Worm (Caenorhabditis elegans) whole organism, young adult: Measurements from ENCODE around the gene C35A5.10.

Source experiments
- B0035.1 ChIP-seq: sonication (generic microtip); optimal IDR thresholded peaks from 2 replicates; lab custom pipeline; 2016; ENCODE audit warnings: missing genetic modification characterization, mild to moderate bottlenecking, missing compliant biosample characterization, missing genotype, missing genetic modification reagents
- B0336.3 ChIP-seq: fragments of 200-800 bp; sonication (Bioruptor generic); IDR thresholded peaks from 2 replicates; pipeline ENCODE4 v1.3.6; 2022; ENCODE audit warnings: missing genetic modification characterization, missing compliant biosample characterization
- F10E7.11 ChIP-seq: sonication (generic microtip); optimal IDR thresholded peaks from 2 replicates; lab custom pipeline; 2017; ENCODE audit warnings: mild to moderate bottlenecking, missing genetic modification characterization, moderate library complexity, missing compliant biosample characterization
- F23B12.7 ChIP-seq: sonication (generic microtip); optimal IDR thresholded peaks from 2 replicates; lab custom pipeline; 2017; ENCODE audit warnings: missing genetic modification characterization, mild to moderate bottlenecking, missing compliant biosample characterization, antibody characterized with exemption, moderate library complexity; ENCODE audit not compliant: insufficient read depth
- F39B2.1 ChIP-seq: fragments of 200-800 bp; sonication (Bioruptor generic); IDR thresholded peaks from 2 replicates; pipeline ENCODE4 v1.3.6; 2022; ENCODE audit warnings: missing genetic modification reagents, missing genetic modification characterization, missing compliant biosample characterization
- F49E8.2 ChIP-seq: sonication (generic microtip); optimal IDR thresholded peaks from 3 replicates; lab custom pipeline; 2017; ENCODE audit warnings: missing genetic modification characterization, mild to moderate bottlenecking, missing compliant biosample characterization, antibody characterized with exemption, moderate library complexity; ENCODE audit not compliant: insufficient read depth
- Y79H2A.3 ChIP-seq: fragments of 200-800 bp; sonication (Bioruptor generic); conservative IDR thresholded peaks from 2 replicates; pipeline ENCODE4 v1.3.6; 2022; ENCODE audit warnings: missing genetic modification reagents, missing genetic modification characterization, missing compliant biosample characterization
- ama-1 ChIP-seq, 3 experiments: fragments of 150-350 bp in 1 of 3; sonication (generic microtip) in 2 of 3; optimal IDR thresholded peaks; 2 replicates each; lab custom pipeline; 2014 to 2018; ENCODE audit warnings: missing biosample characterization in 2 of 3, missing genetic modification characterization in 2 of 3, missing genetic modification reagents in 2 of 3
- attf-5 ChIP-seq: fragments of 200-800 bp; sonication (Bioruptor generic); optimal IDR thresholded peaks from 2 replicates; lab custom pipeline; 2018; ENCODE audit warnings: mild to moderate bottlenecking, missing genetic modification characterization, missing compliant biosample characterization
- bed-2 ChIP-seq: fragments of 200-800 bp; sonication (Bioruptor generic); IDR thresholded peaks from 2 replicates; pipeline ENCODE4 v1.3.6; 2022; ENCODE audit warnings: missing genetic modification reagents, missing genetic modification characterization, missing compliant biosample characterization
- cebp-1 ChIP-seq, 2 experiments: fragments of 200-800 bp in 1 of 2; sonication (Bioruptor generic) in 1 of 2; sonication (generic microtip) in 1 of 2; IDR thresholded peaks in 1 of 2; optimal IDR thresholded peaks in 1 of 2; 2 replicates each; pipeline versions ENCODE4 v1.3.6 to Lab custom; 2017 to 2022; ENCODE audit warnings: missing compliant biosample characterization in 2 of 2, missing genetic modification characterization in 2 of 2, mild to moderate bottlenecking in 1 of 2, missing genetic modification reagents in 1 of 2, moderate library complexity in 1 of 2
- ceh-79 ChIP-seq: sonication (generic microtip); optimal IDR thresholded peaks from 2 replicates; lab custom pipeline; 2017; ENCODE audit warnings: mild to moderate bottlenecking, missing genetic modification characterization, missing compliant biosample characterization
- dox-1 ChIP-seq: fragments of 200-800 bp; sonication (Bioruptor generic); IDR thresholded peaks from 2 replicates; pipeline ENCODE4 v1.3.6; 2022; ENCODE audit warnings: missing genetic modification reagents, missing genetic modification characterization, missing compliant biosample characterization
- dpff-1 ChIP-seq: sonication (generic microtip); optimal IDR thresholded peaks from 2 replicates; lab custom pipeline; 2017; ENCODE audit warnings: mild to moderate bottlenecking, missing genetic modification characterization, missing compliant biosample characterization
- ekl-4 ChIP-seq: fragments of 200-800 bp; sonication (Bioruptor generic); IDR thresholded peaks from 2 replicates; pipeline ENCODE4 v1.3.6; 2022; ENCODE audit warnings: missing genetic modification reagents, missing genetic modification characterization, missing compliant biosample characterization
- hmg-1.2 ChIP-seq: fragments of 200-800 bp; sonication (Bioruptor generic); IDR thresholded peaks from 2 replicates; pipeline ENCODE4 v1.3.6; 2022; ENCODE audit warnings: missing genetic modification reagents, missing genetic modification characterization, missing compliant biosample characterization
- hrde-1 ChIP-seq: sonication (generic microtip); optimal IDR thresholded peaks from 2 replicates; lab custom pipeline; 2016; ENCODE audit warnings: missing genetic modification characterization, mild to moderate bottlenecking, missing compliant biosample characterization, moderate library complexity, missing genotype, missing genetic modification reagents, borderline replicate concordance
- let-607 ChIP-seq, 2 experiments: fragments of 200-800 bp in 1 of 2; sonication (Bioruptor generic) in 1 of 2; sonication (generic microtip) in 1 of 2; optimal IDR thresholded peaks; 2 replicates each; lab custom pipeline; 2016 to 2018; ENCODE audit warnings: mild to moderate bottlenecking in 2 of 2, missing compliant biosample characterization in 2 of 2, missing genetic modification characterization in 2 of 2, moderate library complexity in 2 of 2, missing genotype in 1 of 2
- lir-1 ChIP-seq: fragments of 200-800 bp; sonication (Bioruptor generic); conservative IDR thresholded peaks from 2 replicates; pipeline ENCODE4 v1.3.6; 2022; ENCODE audit warnings: missing genetic modification reagents, missing genetic modification characterization, missing compliant biosample characterization
- nhr-80 ChIP-seq: sonication (generic microtip); optimal IDR thresholded peaks from 2 replicates; lab custom pipeline; 2016; ENCODE audit warnings: missing genetic modification characterization, missing compliant biosample characterization
- pha-4 ChIP-seq: fragments of 150-350 bp; sonication (generic microtip); optimal IDR thresholded peaks from 2 replicates; lab custom pipeline; 2014; ENCODE audit warnings: missing biosample characterization, missing genetic modification reagents, missing genetic modification characterization
- rec-8 ChIP-seq, 2 experiments: sonication (generic microtip); optimal IDR thresholded peaks; 2 replicates each; lab custom pipeline; 2016; ENCODE audit warnings: mild to moderate bottlenecking in 2 of 2, missing genetic modification characterization in 2 of 2, missing genetic modification reagents in 2 of 2, missing genotype in 2 of 2, missing biosample characterization in 1 of 2, missing compliant biosample characterization in 1 of 2, moderate library complexity in 1 of 2
- rpc-1 ChIP-seq, 2 experiments: fragments of 150-350 bp in 1 of 2; sonication (generic microtip) in 1 of 2; optimal IDR thresholded peaks; 2 replicates each; lab custom pipeline; 2014 to 2018; ENCODE audit warnings: missing biosample characterization in 1 of 2, missing genetic modification characterization in 1 of 2, missing genetic modification reagents in 1 of 2, missing genotype in 1 of 2
- somi-1 ChIP-seq: fragments of 200-800 bp; sonication (Bioruptor generic); optimal IDR thresholded peaks from 2 replicates; lab custom pipeline; 2018; ENCODE audit warnings: mild to moderate bottlenecking, missing genetic modification characterization, missing compliant biosample characterization
- tbp1 ChIP-seq: fragments of 200-800 bp; sonication (Bioruptor generic); optimal IDR thresholded peaks from 2 replicates; lab custom pipeline; 2018; ENCODE audit warnings: mild to moderate bottlenecking, missing genetic modification characterization, missing compliant biosample characterization
- tbx-9 ChIP-seq: sonication (generic microtip); optimal IDR thresholded peaks from 2 replicates; lab custom pipeline; 2016; ENCODE audit warnings: borderline replicate concordance, missing genetic modification characterization, inconsistent platforms, missing compliant biosample characterization
- unc-130 ChIP-seq: sonication (generic microtip); optimal IDR thresholded peaks from 2 replicates; lab custom pipeline; 2016; ENCODE audit warnings: missing genetic modification reagents, missing genetic modification characterization, missing compliant biosample characterization

Gene C35A5.10

ce11 chrV:10478097-10478828 is 25.7 kb upstream of the C35A5.10 start, which contains the start of the genes crp-1 and Y32F6B.9:
crp-1 (plus strand) TSS chrV:10478564.
Y32F6B.9 (plus strand) TSS chrV:10478699.
- no peak for TF ChIP-seq cebp-1 (GFP tag; IDR thresholded peaks at IDR 0.05; lab: Robert Waterston, UW)
- TF ChIP-seq cebp-1 (tag; optimal IDR thresholded peaks at IDR 0.05; lab: Kevin White, UChicago) = peak; percentile 13
- TF ChIP-seq unc-130 (GFP tag; lab: Kevin White, UChicago) = no peak
- TF ChIP-seq dox-1 (GFP tag; lab: Robert Waterston, UW) = peak; percentile 47
- peak in 1 of 2 experiments; percentile 27 for TF ChIP-seq let-607 (tag; optimal IDR thresholded peaks at IDR 0.05; lab: Kevin White, UChicago)
- peak; percentile 55 for TF ChIP-seq nhr-80
- 0 out of 2 replicates have a peak, but pooled peaks have one; percentile 19 for TF ChIP-seq B0336.3 (GFP tag; lab: Robert Waterston, UW)
- TF ChIP-seq, all 124 proteins: peak for 5

ce11 chrV:10483995-10484394 is 20.0 kb upstream of the C35A5.10 start:
- TF ChIP-seq bed-2 (no peak), nhr-80 (peak; percentile 85), hrde-1 (tag; lab: Kevin White, UChicago) (no peak), F10E7.11 (no peak)
- TF ChIP-seq, all 124 proteins: peak for 1

- TF ChIP-seq B0035.1 (tag; lab: Kevin White, UChicago) (no peak), dpff-1 (tag; lab: Kevin White, UChicago) (no peak), tbx-9 (tag; lab: Kevin White, UChicago) (no peak), F39B2.1 (GFP tag; lab: Robert Waterston, UW) (no peak), ekl-4 (GFP tag; lab: Robert Waterston, UW) (no peak), tbp1 (no peak), ceh-79 (tag; lab: Kevin White, UChicago) (no peak), F23B12.7 (no peak)
- TF ChIP-seq, all 124 proteins: peak for 0
Measured at ce11 chrV:10484640-10485039, 19.4 kb upstream of the C35A5.10 start, which contains the start of gene Y32F6B.1. Y32F6B.1 (minus strand) TSS chrV:10484740.

- TF ChIP-seq F39B2.1 (GFP tag; lab: Robert Waterston, UW) = no peak
- TF ChIP-seq rec-8 (tag; optimal IDR thresholded peaks at IDR 0.05; lab: Kevin White, UChicago) = no peak
- no peak for TF ChIP-seq rpc-1 (optimal IDR thresholded peaks at IDR 0.05; lab: Kevin White, UChicago)
- TF ChIP-seq rpc-1 (tag; optimal IDR thresholded peaks at IDR 0.05; lab: Kevin White, UChicago) = no peak
- peak; percentile 80 for TF ChIP-seq nhr-80
Measured at ce11 chrV:10485389-10485788, 18.6 kb upstream of the C35A5.10 start.

DNA sequence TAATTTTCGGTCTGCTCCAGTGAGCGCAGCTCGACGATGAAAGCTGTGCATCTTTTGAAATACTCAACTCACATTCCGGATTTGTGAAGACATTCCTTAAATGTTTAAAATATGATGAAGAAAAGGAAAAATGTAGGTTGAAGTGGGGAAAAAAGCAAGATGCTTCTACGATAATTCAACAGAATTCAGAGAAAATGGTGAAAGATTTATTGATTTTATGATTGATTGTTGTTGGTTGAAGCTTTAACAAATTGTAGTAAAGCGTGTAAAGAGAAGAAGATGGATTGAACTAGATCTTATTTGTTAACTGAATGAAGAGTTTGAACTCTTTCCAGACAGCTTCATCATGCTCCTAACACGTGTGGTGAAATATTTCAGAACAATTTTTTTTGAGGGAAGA is 14.0 kb upstream of the C35A5.10 start, which contains the start of gene ncx-5:
ncx-5 (minus strand) TSS at position 101 of the 400 bp plus-strand sequence.
- TF ChIP-seq pha-4 (tag; lab: Kevin White, UChicago) (no peak), hmg-1.2 (no peak), lir-1 (GFP tag; lab: Robert Waterston, UW) (no peak), tbx-9 (tag; lab: Kevin White, UChicago) (no peak), F49E8.2 (no peak), somi-1 (GFP tag; lab: Kevin White, UChicago) (no peak), Y79H2A.3 (GFP tag; lab: Robert Waterston, UW) (no peak), attf-5 (GFP tag; lab: Kevin White, UChicago) (no peak), ama-1 (optimal IDR thresholded peaks at IDR 0.05; lab: Kevin White, UChicago) (no peak), ama-1 (GFP tag; optimal IDR thresholded peaks at IDR 0.05; lab: Kevin White, UChicago) (no peak)
